Fruit fly (Drosophila melanogaster) whole organism, prepupa: ENCODE data around the gene dj-1beta.

Experiments used
- CG16779 ChIP-seq: fragments of 200-800 bp; sonication (Bioruptor generic); optimal IDR thresholded peaks from 3 replicates; lab custom pipeline; 2017; ENCODE audit warnings: missing biosample characterization, mild to moderate bottlenecking, missing genetic modification characterization
- CG31627 ChIP-seq: fragments of 200-800 bp; sonication (Bioruptor generic); optimal IDR thresholded peaks from 3 replicates; lab custom pipeline; 2016; ENCODE audit warnings: missing biosample characterization, missing genetic modification characterization
- CG3919 ChIP-seq: fragments of 200-800 bp; sonication (Bioruptor generic); optimal IDR thresholded peaks from 3 replicates; lab custom pipeline; 2016; ENCODE audit warnings: missing biosample characterization, missing genetic modification characterization
- CG6854 ChIP-seq: fragments of 200-800 bp; sonication (Bioruptor generic); optimal IDR thresholded peaks from 2 replicates; lab custom pipeline; 2017; ENCODE audit warnings: missing biosample characterization, mild to moderate bottlenecking, missing genetic modification characterization
- Eip75B ChIP-seq: fragments of 200-800 bp; sonication (Bioruptor generic); optimal IDR thresholded peaks from 3 replicates; lab custom pipeline; 2016; ENCODE audit warnings: missing biosample characterization, missing genetic modification characterization
- Eip78C ChIP-seq: fragments of 200-800 bp; sonication (Bioruptor generic); peaks from one replicate; lab custom pipeline; 2016; ENCODE audit warnings: missing biosample characterization, missing genetic modification characterization
- Hr4 ChIP-seq: fragments of 200-800 bp; sonication (Bioruptor generic); optimal IDR thresholded peaks from 3 replicates; lab custom pipeline; 2016; ENCODE audit warnings: missing biosample characterization, missing genetic modification characterization
- Sox102F ChIP-seq: fragments of 200-800 bp; sonication (Bioruptor generic); optimal IDR thresholded peaks from 2 replicates; lab custom pipeline; 2016; ENCODE audit warnings: missing biosample characterization, mild to moderate bottlenecking, missing genetic modification characterization
- achi ChIP-seq: fragments of 200-800 bp; sonication (Bioruptor generic); optimal IDR thresholded peaks from 3 replicates; lab custom pipeline; 2016; ENCODE audit warnings: missing biosample characterization, missing genetic modification characterization
- dac ChIP-seq: fragments of 200-800 bp; sonication (Bioruptor generic); optimal IDR thresholded peaks from 2 replicates; lab custom pipeline; 2017; ENCODE audit warnings: missing biosample characterization, mild to moderate bottlenecking, missing genetic modification characterization
- fd59A ChIP-seq: fragments of 200-800 bp; sonication (Bioruptor generic); optimal IDR thresholded peaks from 2 replicates; lab custom pipeline; 2017; ENCODE audit warnings: missing biosample characterization, mild to moderate bottlenecking, missing genetic modification characterization, missing genetic modification reagents
- net ChIP-seq: fragments of 200-800 bp; sonication (Bioruptor generic); optimal IDR thresholded peaks from 3 replicates; lab custom pipeline; 2016; ENCODE audit warnings: missing biosample characterization, missing genetic modification characterization

DNA sequence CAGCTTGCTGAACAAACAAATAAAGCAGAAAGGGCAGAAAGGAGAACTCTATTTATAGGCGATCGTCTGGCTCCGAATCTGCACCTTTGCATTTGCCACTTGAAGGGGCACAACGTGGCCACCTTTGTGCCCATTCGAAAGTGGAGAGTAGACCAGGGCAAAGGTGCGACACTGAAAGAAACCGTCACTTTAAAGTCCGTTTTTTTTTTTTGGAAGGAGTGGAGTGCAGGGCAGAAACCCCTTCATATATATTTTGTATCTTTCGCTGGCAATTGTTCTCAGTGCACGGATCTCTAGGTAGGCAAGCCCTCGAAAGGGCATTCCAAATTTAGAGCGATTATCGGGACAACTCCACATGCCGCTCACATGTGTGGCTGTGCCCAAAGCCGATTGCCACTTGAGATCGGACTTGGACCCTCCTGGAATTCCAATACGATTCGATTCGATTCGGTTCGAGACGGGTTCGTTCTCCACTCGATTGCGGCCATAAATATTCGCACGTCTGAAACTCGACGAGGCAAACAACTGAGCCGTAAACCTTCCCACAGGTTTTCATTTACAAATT, 36.8 kb upstream of the dj-1beta start:
- TF ChIP-seq CG6854 (GFP tag; lab: Kevin White, UChicago) (no peak), dac (no peak), CG31627 (GFP tag; lab: Kevin White, UChicago) (no peak), Hr4 (GFP tag; lab: Kevin White, UChicago) (no peak), Eip75B (GFP tag; lab: Kevin White, UChicago) (no peak), Eip78C (peak; percentile 22), achi (GFP tag; lab: Kevin White, UChicago) (no peak), net (GFP tag; lab: Kevin White, UChicago) (no peak), CG16779 (tag; lab: Kevin White, UChicago) (no peak), Sox102F (no peak), fd59A (no peak), CG3919 (GFP tag; lab: Kevin White, UChicago) (peak; percentile 34)
